Fruit fly (Drosophila melanogaster): ENCODE measurements around the gene halo.

Gene halo

DNA sequence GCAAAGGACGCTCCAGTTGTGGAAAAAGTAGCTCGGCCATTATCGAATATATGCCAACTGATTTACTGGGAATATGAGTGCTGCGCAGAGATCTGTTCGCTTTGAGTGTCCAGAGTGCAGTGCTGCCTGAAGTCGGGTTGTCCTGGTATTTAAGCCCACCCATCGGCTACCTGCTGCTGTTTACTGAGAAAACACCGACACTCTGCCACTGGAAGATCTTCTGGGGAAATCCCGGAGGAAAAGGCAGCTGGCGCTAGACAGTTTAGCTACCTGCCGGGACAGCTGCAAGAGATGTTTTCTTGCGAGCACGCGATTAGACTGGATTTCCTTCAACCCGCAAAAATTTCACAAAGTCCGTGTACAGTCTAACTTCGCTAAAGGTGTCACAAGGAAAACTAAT is at the start of gene halo:
Gene halo (minus strand): TSS at position 127 of the 400 bp plus-strand sequence.
- no peak for TF ChIP-seq noc (tag; optimal IDR thresholded peaks at IDR 0.05)

dm6 chr2L:1559811-1560501 is 42.0 kb upstream of the halo start:
- no peak for TF ChIP-seq noc (tag; optimal IDR thresholded peaks at IDR 0.05)

DNA sequence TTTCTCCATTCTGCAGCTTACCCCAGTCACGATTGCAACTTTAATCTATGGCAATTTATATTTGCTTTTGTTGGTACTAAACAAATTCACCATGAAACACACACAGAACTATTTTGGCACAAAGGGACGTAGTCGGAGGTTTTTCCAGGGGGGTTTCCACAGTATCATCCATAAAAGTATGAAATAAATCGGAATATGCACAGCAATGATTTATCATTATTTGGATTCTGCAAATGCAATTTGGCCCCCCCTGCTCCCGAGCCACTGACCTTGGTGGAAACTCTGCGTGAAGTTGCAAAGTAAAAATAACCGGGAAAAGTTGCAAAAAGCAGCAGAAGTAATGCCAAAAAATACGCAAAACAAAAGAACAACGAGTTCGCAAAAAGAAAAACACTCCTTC is 40.0 kb upstream of the halo start:
- TF ChIP-seq noc (tag; optimal IDR thresholded peaks at IDR 0.05), result no peak

DNA sequence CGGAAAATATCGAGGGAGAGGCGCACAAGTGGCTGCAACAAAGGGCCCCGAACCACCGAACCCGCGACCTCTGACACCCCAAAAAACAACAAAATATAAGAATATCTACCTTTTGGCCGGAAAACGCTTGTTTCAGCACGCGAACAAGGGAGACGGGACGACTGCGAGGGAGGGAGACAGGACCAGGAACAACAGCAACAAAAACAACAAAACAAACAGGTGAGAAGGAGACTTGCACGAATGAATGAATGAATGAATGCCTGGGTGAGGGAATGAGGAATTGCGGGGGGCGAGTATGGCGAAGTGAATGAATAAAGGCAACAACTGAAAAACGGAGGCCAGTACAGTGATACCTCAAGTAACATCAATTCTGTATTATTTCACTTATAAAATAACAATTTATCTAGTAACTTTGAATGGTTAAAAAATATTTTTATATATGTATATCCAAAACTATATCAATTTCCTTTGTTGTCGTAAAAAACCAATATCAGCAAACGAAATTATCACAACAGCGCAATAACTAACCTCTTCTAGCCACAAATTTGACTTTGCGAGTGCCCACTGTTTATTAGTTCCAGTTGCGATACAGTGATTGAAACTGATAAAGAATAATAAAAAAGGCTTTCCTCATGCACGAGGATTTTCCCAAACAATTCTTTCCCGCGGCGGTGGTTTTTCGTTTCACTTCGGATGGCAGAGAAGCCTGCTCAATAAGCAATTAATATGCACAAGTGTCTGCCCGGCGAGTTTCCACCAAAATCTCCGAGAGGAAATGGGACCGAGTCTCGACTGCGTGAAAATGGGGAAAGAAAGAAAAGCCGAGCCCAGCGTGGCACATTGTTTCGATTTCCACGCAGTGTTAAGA is 39.0 kb upstream of the halo start:
- no peak for TF ChIP-seq noc (tag; optimal IDR thresholded peaks at IDR 0.05)

- TF ChIP-seq noc (tag; optimal IDR thresholded peaks at IDR 0.05), result no peak
Observed at dm6 chr2L:1554954-1555353, 37.0 kb upstream of the halo start, which contains the start of gene haf. Gene haf, plus strand, starts transcription at chr2L:1555129.

- TF ChIP-seq noc (tag; optimal IDR thresholded peaks at IDR 0.05), result no peak
Observed at dm6 chr2L:1547860-1548259, 29.9 kb upstream of the halo start.

DNA sequence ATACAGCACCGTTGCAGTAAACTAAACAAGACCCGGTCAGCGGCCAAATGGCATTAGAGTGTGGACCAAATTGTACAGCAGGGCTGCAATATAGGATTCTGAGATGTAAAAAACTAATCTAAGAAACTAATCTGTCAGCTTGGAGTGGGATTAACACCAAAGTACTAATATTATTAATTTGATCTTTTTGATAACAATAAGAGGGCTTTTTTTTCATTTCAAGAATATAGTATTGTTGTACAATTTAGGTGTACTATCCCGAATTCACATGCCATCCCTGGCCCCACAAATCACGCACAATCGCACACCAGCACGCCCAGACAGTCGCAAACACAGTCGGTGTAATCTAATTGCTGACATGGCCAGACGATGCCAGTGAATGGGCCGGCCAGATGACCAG is 20.2 kb upstream of the halo start:
- TF ChIP-seq noc (tag; optimal IDR thresholded peaks at IDR 0.05), result no peak

DNA sequence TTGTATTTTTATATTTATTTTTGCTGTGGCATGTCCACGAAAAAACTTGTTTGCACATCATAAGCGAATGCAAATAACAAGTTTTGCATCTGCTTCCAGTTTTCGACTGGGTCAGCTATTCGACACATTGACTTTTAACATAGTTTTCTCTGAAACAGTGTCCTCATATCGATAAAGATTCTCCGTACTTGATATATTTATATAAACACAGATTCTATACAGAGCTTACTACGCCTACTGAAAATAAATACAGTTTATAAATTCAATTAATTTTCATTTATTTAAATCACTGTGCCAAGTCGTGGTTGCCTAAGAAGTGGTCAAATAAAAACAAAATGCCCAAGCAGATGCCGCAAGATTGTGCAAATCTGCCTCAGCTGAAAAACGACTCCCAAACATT is 17.3 kb upstream of the halo start:
- TF ChIP-seq noc (tag; optimal IDR thresholded peaks at IDR 0.05), result no peak

DNA sequence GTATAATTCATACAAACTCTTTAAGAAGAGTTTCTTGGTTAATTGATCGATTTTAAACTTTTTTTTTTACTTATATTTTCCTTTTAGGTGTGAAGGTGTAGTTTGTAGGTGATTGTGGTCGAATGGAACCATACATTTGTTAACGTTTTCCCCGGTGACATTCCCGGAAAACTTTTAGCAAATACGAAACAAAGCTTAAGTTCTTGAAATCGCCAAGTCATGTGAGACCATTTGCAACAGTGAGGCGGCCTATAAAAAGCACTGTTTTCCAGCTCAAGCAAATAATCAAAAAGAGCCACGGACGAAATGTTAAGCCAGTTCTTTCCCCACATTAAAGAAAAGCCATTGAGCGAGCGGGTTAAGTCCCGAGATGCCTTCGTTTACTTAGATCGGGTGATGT is 4.4 kb upstream of the halo start, which contains the start of gene Or22b:
Gene Or22b (plus strand): TSS at position 301 of the 400 bp plus-strand sequence.
- TF ChIP-seq noc (tag; optimal IDR thresholded peaks at IDR 0.05), result no peak

DNA sequence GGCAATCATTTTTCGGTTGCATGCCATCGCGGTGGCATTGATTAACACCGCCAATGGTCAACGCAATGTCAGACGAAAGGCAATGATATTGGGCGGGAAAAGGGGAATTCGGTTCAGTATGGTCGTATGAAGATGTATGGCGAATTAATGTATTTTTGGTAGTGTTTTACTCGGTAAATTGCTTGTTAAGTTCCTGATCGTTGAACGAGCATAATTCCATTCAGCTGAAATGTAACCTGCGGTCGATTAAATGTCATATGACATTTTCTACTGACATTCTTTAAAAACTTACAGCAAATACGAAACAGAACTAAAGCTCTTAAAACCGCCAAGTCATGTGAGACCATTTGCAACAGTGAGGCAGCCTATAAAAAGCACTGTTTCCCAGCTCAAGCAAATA is 2.2 kb upstream of the halo start, which contains the start of gene Or22a:
Gene Or22a (plus strand): TSS at position 301 of the 400 bp plus-strand sequence.
- TF ChIP-seq noc (tag; optimal IDR thresholded peaks at IDR 0.05), result no peak

- TF ChIP-seq noc (tag; optimal IDR thresholded peaks at IDR 0.05), result no peak
Observed at dm6 chr2L:1517378-1517777, 570 bp downstream of the halo start, which contains the start of gene CG18132. Gene CG18132, minus strand, starts transcription at chr2L:1517478.

- TF ChIP-seq noc (tag; optimal IDR thresholded peaks at IDR 0.05), result no peak
Observed at dm6 chr2L:1509748-1510147, 8.2 kb downstream of the halo start.

DNA sequence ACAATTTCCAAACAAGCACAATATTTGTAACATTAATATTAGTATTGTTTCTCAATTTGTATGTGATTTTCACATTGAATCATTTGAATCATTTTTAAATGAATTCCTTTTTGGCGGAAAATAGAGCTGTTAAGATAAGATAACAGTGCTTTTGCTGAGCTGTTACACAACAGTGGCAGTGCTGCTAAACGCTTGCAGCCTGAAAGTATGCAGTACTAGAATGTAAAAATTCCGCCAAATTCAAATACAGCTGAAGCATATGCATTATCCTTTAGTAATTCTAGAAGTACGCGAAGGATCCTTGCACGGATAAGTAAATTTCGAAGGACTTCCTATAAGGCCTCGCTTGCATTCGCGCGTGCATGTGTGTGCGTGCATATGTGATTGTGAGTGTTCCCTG is 13.7 kb downstream of the halo start:
- no peak for TF ChIP-seq noc (tag; optimal IDR thresholded peaks at IDR 0.05)

DNA sequence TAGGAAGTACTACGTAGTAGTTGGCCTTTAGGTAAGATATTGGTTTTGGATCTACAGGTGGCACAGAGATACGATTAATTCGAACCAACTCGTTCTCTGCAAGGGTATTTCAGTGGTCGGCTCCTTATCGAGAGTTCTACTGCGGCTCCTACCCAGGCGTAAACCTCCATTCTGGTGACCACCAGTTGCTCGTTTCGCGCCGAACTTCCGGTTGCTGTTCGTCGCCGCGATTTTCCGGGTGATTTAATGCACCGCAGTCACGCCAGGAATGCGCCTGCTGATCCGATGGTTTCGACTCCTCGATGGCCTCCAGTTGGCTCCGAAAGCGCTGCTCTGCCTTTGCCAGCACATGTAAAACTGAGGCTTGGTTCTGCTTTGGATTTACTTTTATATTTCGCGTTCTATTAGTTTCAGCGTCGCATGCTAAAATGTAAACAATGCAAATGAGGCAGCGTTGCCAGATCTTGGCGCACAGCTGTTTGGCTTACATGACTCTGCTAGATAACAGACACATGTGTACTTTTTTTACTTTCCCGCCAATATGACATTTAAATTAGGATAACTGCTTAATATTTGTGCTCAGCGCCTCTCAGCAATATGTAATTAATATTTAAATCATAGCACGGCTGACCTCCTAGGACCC is 15.4 kb downstream of the halo start, which contains the start of gene CG7420:
Gene CG7420 (minus strand): TSS at position 446 of the 643 bp plus-strand sequence.
- TF ChIP-seq noc (tag; optimal IDR thresholded peaks at IDR 0.05), result no peak

- no peak for TF ChIP-seq noc (tag; optimal IDR thresholded peaks at IDR 0.05)
Observed at dm6 chr2L:1500312-1500711, 17.6 kb downstream of the halo start, which contains the start of gene CG18131. Gene CG18131, minus strand, starts transcription at chr2L:1500608.

DNA sequence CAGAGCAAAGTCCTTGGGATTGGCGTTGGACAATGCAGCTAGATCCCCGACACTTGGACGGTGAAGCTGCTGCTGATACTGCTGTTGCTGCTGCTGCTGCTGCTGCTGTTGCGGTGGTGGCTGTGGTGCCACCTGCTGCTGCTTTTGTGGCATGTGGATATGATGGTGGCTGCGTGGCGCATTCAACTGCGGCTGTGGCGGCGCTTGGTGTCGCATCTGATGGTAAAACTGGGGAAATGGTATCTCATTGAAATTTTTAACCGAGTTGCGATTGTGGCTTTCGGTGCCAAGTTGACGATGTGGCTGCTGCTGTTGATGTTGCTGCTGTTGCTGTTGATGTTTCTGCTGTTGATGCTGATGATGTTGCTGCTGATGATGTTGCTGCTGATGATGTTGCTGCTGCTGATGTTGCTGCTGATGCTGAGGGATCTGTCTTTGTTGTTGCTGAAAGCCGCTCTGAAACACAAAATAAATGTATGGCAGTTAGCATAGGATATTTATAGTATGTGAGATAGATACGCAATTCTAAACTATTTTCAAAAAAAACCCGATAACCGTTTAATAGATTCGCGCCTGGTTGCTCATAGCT is 18.9 kb downstream of the halo start:
- no peak for TF ChIP-seq noc (tag; optimal IDR thresholded peaks at IDR 0.05)

Data from whole organism, larva.